Worm (Caenorhabditis elegans): ENCODE data around the gene F55C12.6.

F55C12.6 gene

ce11 chrII:5873564-5874070 lies 2.3 kb downstream of the F55C12.6 start, which contains the start of gene tex-2 (continued):
- TF ChIP-seq snpc-1.3 (tag; optimal IDR thresholded peaks at IDR 0.05; ENCODE audit: insufficient read depth), result no peak
- TF ChIP-seq pbrm-1 (GFP tag; IDR thresholded peaks at IDR 0.05), result peak; percentile 47; the same call in 1 of the 2 replicates
- no peak for TF ChIP-seq egl-18 (GFP tag; IDR thresholded peaks at IDR 0.05)
- TF ChIP-seq T07F8.4 (tag; optimal IDR thresholded peaks at IDR 0.05), result no peak
- no peak for TF ChIP-seq madf-3 (GFP tag; IDR thresholded peaks at IDR 0.05)
- no peak for TF ChIP-seq snpc-3.4 (tag; optimal IDR thresholded peaks at IDR 0.05)
- peak; percentile 70; the same call in 1 of the 2 replicates for TF ChIP-seq hmg-1.2 (GFP tag; IDR thresholded peaks at IDR 0.05)
- TF ChIP-seq ets-4 (GFP tag; optimal IDR thresholded peaks at IDR 0.05), result no peak
- no peak for TF ChIP-seq F22D6.2 (tag; optimal IDR thresholded peaks at IDR 0.05)
- no peak for TF ChIP-seq lag-1 (GFP tag; IDR thresholded peaks at IDR 0.05)
- TF ChIP-seq lsy-27 (tag; optimal IDR thresholded peaks at IDR 0.05; ENCODE audit: borderline replicate concordance, insufficient read depth), result peak; percentile 14
- peak; percentile 11 for TF ChIP-seq tbp1 (GFP tag; optimal IDR thresholded peaks at IDR 0.05)
- no peak for TF ChIP-seq sdz-38 (tag; optimal IDR thresholded peaks at IDR 0.05)
- TF ChIP-seq B0261.1 (tag; optimal IDR thresholded peaks at IDR 0.05), result no peak
- no peak for TF ChIP-seq ama-1 (optimal IDR thresholded peaks at IDR 0.05)
- TF ChIP-seq ama-1 (GFP tag; optimal IDR thresholded peaks at IDR 0.05), result no peak
- no peak for TF ChIP-seq T26A5.8 (tag; optimal IDR thresholded peaks at IDR 0.05)
- TF ChIP-seq ekl-4 (GFP tag; IDR thresholded peaks at IDR 0.05), result no peak
- TF ChIP-seq F39B2.1 (GFP tag; IDR thresholded peaks at IDR 0.05), result no peak
- no peak for TF ChIP-seq ztf-3 (GFP tag; optimal IDR thresholded peaks at IDR 0.05)
- TF ChIP-seq dpff-1 (tag; optimal IDR thresholded peaks at IDR 0.05), result no peak
- no peak for TF ChIP-seq sea-2 (GFP tag; IDR thresholded peaks at IDR 0.05)
- TF ChIP-seq Y79H2A.3 (GFP tag; conservative IDR thresholded peaks at IDR 0.05), result no peak
- no peak for TF ChIP-seq ceh-40 (GFP tag; IDR thresholded peaks at IDR 0.05)
- TF ChIP-seq zfh-2 (GFP tag; conservative IDR thresholded peaks at IDR 0.05), result peak; percentile 33; the same call in 1 of the 2 replicates
- TF ChIP-seq somi-1 (GFP tag; optimal IDR thresholded peaks at IDR 0.05), result no peak
- TF ChIP-seq nhr-120 (GFP tag; IDR thresholded peaks at IDR 0.05), result no peak
- no peak for TF ChIP-seq ceh-91 (GFP tag; IDR thresholded peaks at IDR 0.05)
- no peak for TF ChIP-seq mes-4 (tag; optimal IDR thresholded peaks at IDR 0.05)
- TF ChIP-seq dox-1 (GFP tag; IDR thresholded peaks at IDR 0.05), result peak; percentile 70
- TF ChIP-seq ceh-100 (GFP tag; IDR thresholded peaks at IDR 0.05), result peak; percentile 94
- no peak for TF ChIP-seq ccch-3 (GFP tag; optimal IDR thresholded peaks at IDR 0.05)
- no peak for TF ChIP-seq B0019.2 (GFP tag; conservative IDR thresholded peaks at IDR 0.05)
- TF ChIP-seq efl-1 (GFP tag; optimal IDR thresholded peaks at IDR 0.05), result no peak
- TF ChIP-seq F57C9.4 (tag; optimal IDR thresholded peaks at IDR 0.05), result no peak
- TF ChIP-seq Y53G8AR.9 (GFP tag; conservative IDR thresholded peaks at IDR 0.05), result no peak
- no peak for TF ChIP-seq madf-6 (GFP tag; IDR thresholded peaks at IDR 0.05)
- TF ChIP-seq ZK185.1 (tag; optimal IDR thresholded peaks at IDR 0.05; ENCODE audit: poor library complexity, severe bottlenecking), result no peak
- TF ChIP-seq rpc-1 (optimal IDR thresholded peaks at IDR 0.05), result no peak
- TF ChIP-seq rpc-1 (tag; optimal IDR thresholded peaks at IDR 0.05), result no peak
- TF ChIP-seq die-1 (tag; optimal IDR thresholded peaks at IDR 0.05), result no peak
- TF ChIP-seq nhr-80 (tag; optimal IDR thresholded peaks at IDR 0.05), result peak; percentile 84
- TF ChIP-seq C17E4.6 (GFP tag; IDR thresholded peaks at IDR 0.05), result no peak
- no peak for TF ChIP-seq Y95B8A.8 (GFP tag; IDR thresholded peaks at IDR 0.05)
- TF ChIP-seq lin-26 (GFP tag; IDR thresholded peaks at IDR 0.05), result no peak
- TF ChIP-seq pha-4 (tag; optimal IDR thresholded peaks at IDR 0.05), result no peak
- TF ChIP-seq lin-40 (tag; optimal IDR thresholded peaks at IDR 0.05), result no peak
- no peak for TF ChIP-seq nhr-90 (tag; optimal IDR thresholded peaks at IDR 0.05)
- TF ChIP-seq bed-2 (GFP tag; IDR thresholded peaks at IDR 0.05), result no peak
- TF ChIP-seq let-526 (GFP tag; IDR thresholded peaks at IDR 0.05), result no peak

Measured in whole organism, young adult.